Fruit fly (Drosophila melanogaster): Measurements from ENCODE around the gene EMC2B.

Gene EMC2B

dm6 chr3R:16969361-16970355, 22.0 kb downstream of the EMC2B start (continued):
- TF ChIP-seq CG8281 (tag; optimal IDR thresholded peaks at IDR 0.05) (no peak), Lhr (GFP tag; optimal IDR thresholded peaks at IDR 0.05) (peak; percentile 67), Ets97D (GFP tag; optimal IDR thresholded peaks at IDR 0.05) (peak; percentile 41), Nf-YA (GFP tag; IDR thresholded peaks at IDR 0.05) (no peak), Sry-δ (GFP tag; optimal IDR thresholded peaks at IDR 0.05) (no peak), Chrac-16 (GFP tag; optimal IDR thresholded peaks at IDR 0.05) (peak; percentile 42), CG10431 (GFP tag; optimal IDR thresholded peaks at IDR 0.05) (no peak), Hr3 (GFP tag; optimal IDR thresholded peaks at IDR 0.05) (peak; percentile 53), CG17802 (tag; optimal IDR thresholded peaks at IDR 0.05) (no peak), al (GFP tag; IDR thresholded peaks at IDR 0.05) (peak; percentile 49; the same call in 1 of the 2 replicates), CG7839 (tag; optimal IDR thresholded peaks at IDR 0.05) (peak; percentile 77), corto (GFP tag; optimal IDR thresholded peaks at IDR 0.05) (no peak), CG10267 (tag; optimal IDR thresholded peaks at IDR 0.05) (peak; percentile 68), pb (GFP tag; optimal IDR thresholded peaks at IDR 0.05) (no peak), CG17912 (GFP tag; optimal IDR thresholded peaks at IDR 0.05) (peak; percentile 1), az2 (GFP tag; optimal IDR thresholded peaks at IDR 0.05) (peak; percentile 72), pum (GFP tag; optimal IDR thresholded peaks at IDR 0.05) (no peak), CG10209 (GFP tag; optimal IDR thresholded peaks at IDR 0.05) (peak; percentile 59), CG2199 (GFP tag; IDR thresholded peaks at IDR 0.05) (peak; percentile 40; the same call in 1 of the 3 replicates), CG8359 (GFP tag; optimal IDR thresholded peaks at IDR 0.05; ENCODE audit: borderline replicate concordance) (peak; percentile 11), Dref (GFP tag; IDR thresholded peaks at IDR 0.05) (no peak), Dp (GFP tag; optimal IDR thresholded peaks at IDR 0.05) (peak; percentile 84), CG10147 (GFP tag; optimal IDR thresholded peaks at IDR 0.05) (no peak), Trl (optimal IDR thresholded peaks at IDR 0.05) (no peak), Trl (GFP tag; optimal IDR thresholded peaks at IDR 0.05) (peak; percentile 34), sens-2 (GFP tag; IDR thresholded peaks at IDR 0.05) (0 out of 2 replicates have a peak, but pooled peaks have one; percentile 17), CG30020 (tag; optimal IDR thresholded peaks at IDR 0.05) (no peak), CG17829 (tag; optimal IDR thresholded peaks at IDR 0.05) (peak; percentile 68), ftz-f1 (GFP tag; optimal IDR thresholded peaks at IDR 0.05) (no peak), CG4820 (GFP tag; optimal IDR thresholded peaks at IDR 0.05) (peak; percentile 48), CG3407 (GFP tag; optimal IDR thresholded peaks at IDR 0.05) (peak; percentile 50), CG12104 (GFP tag; optimal IDR thresholded peaks at IDR 0.05) (peak; percentile 63), Lpt (GFP tag; optimal IDR thresholded peaks at IDR 0.05) (no peak), Dad (GFP tag; optimal IDR thresholded peaks at IDR 0.05) (no peak), pita (GFP tag; optimal IDR thresholded peaks at IDR 0.05) (peak; percentile 99), Fer1 (GFP tag; optimal IDR thresholded peaks at IDR 0.05) (no peak), pho (GFP tag; optimal IDR thresholded peaks at IDR 0.05) (peak; percentile 12), CG5180 (GFP tag; optimal IDR thresholded peaks at IDR 0.05) (no peak), CG6683 (GFP tag; optimal IDR thresholded peaks at IDR 0.05) (no peak), CG18599 (GFP tag; optimal IDR thresholded peaks at IDR 0.05) (no peak), ap (GFP tag; IDR thresholded peaks at IDR 0.05) (peak; percentile 35; the same call in 1 of the 2 replicates), CG8089 (GFP tag; optimal IDR thresholded peaks at IDR 0.05) (no peak), bigmax (GFP tag; optimal IDR thresholded peaks at IDR 0.05) (no peak), NfI (GFP tag; optimal IDR thresholded peaks at IDR 0.05) (peak; percentile 48), CG3838 (GFP tag; optimal IDR thresholded peaks at IDR 0.05) (peak; percentile 39), CG11093 (GFP tag; IDR thresholded peaks at IDR 0.05) (peak; percentile 69; the same call in 2 of the 3 replicates), Ravus (GFP tag; IDR thresholded peaks at IDR 0.05) (no peak; the same call in 1 of the 2 replicates), ase (GFP tag; IDR thresholded peaks at IDR 0.05) (peak; percentile 48; the same call in 1 of the 3 replicates)
